Worm (Caenorhabditis elegans) whole organism, midembryonic: Measurements from ENCODE around the gene acdh-8.

Source experiments
- T22C8.4 ChIP-seq: fragments of 200-800 bp; sonication (Bioruptor generic); IDR thresholded peaks from 2 replicates; pipeline ENCODE4 v1.3.6; 2022; ENCODE audit warnings: missing genetic modification characterization, missing compliant biosample characterization
- klf-2 ChIP-seq: fragments of 200-800 bp; sonication (Bioruptor generic); conservative IDR thresholded peaks from 2 replicates; pipeline ENCODE4 v1.3.6; 2022; ENCODE audit warnings: missing genetic modification reagents, missing genetic modification characterization, missing compliant biosample characterization
- med-1 ChIP-seq: sonication (generic microtip); optimal IDR thresholded peaks from 2 replicates; lab custom pipeline; 2017; ENCODE audit warnings: missing genetic modification characterization, mild to moderate bottlenecking, missing compliant biosample characterization, antibody characterized with exemption, missing genetic modification reagents; ENCODE audit not compliant: insufficient read depth

ce11 chrII:5820282-5820762 is 26.0 kb downstream of the acdh-8 start, which contains the start of gene ehs-1:
- TF ChIP-seq T22C8.4 (GFP tag; lab: Robert Waterston, UW) = no peak
- no peak for TF ChIP-seq med-1 (GFP tag; lab: Kevin White, UChicago)
- no peak for TF ChIP-seq klf-2 (GFP tag; lab: Robert Waterston, UW)
